Fruit fly (Drosophila melanogaster) ovary, adult (tissue): ENCODE measurements around the gene jhamt.

Experiments
- CG17801 ChIP-seq: fragments of 200-800 bp; optimal IDR thresholded peaks from 2 replicates; lab custom pipeline; 2019; ENCODE audit warnings: missing biosample characterization, mild to moderate bottlenecking, missing genetic modification characterization, moderate library complexity; ENCODE audit not compliant: partially characterized antibody

Gene jhamt

dm6 chr2L:16406523-16406922 lies 40.8 kb downstream of the jhamt start:
- TF ChIP-seq CG17801, result no peak

DNA sequence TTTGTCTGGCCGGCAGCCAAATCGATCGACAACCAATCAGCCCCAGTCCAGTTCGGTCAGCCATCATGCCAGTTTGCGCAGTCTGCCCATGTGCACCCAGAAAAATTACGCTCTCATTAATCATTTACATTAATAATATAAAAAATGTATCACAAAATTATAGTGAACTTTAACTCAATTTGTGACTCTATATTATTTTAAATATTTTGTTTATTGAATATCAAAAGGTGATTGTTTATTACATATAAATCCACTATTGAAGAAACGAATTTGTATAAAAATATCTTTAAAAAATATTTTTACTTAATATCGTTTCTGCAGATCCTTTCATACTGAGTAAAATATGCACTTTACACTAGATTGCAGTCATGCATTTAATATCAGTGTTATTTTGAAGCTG lies 41.6 kb downstream of the jhamt start:
- TF ChIP-seq CG17801, result no peak

dm6 chr2L:16413772-16414171 lies 48.1 kb downstream of the jhamt start:
- no peak for TF ChIP-seq CG17801
